Worm (Caenorhabditis elegans) whole organism, midembryonic: ENCODE measurements around the gene Y57G11B.2.

Experiments used
- T22C8.4 ChIP-seq: fragments of 200-800 bp; sonication (Bioruptor generic); IDR thresholded peaks from 2 replicates; pipeline ENCODE4 v1.3.6; 2022; ENCODE audit warnings: missing genetic modification characterization, missing compliant biosample characterization
- flt-1 ChIP-seq: fragments of 200-800 bp; sonication (Bioruptor generic); IDR thresholded peaks from 2 replicates; pipeline ENCODE4 v1.3.6; 2022; ENCODE audit warnings: missing genetic modification characterization, missing compliant biosample characterization
- klf-2 ChIP-seq: fragments of 200-800 bp; sonication (Bioruptor generic); conservative IDR thresholded peaks from 2 replicates; pipeline ENCODE4 v1.3.6; 2022; ENCODE audit warnings: missing genetic modification reagents, missing genetic modification characterization, missing compliant biosample characterization
- med-1 ChIP-seq: sonication (generic microtip); optimal IDR thresholded peaks from 2 replicates; lab custom pipeline; 2017; ENCODE audit warnings: missing genetic modification characterization, mild to moderate bottlenecking, missing compliant biosample characterization, antibody characterized with exemption, missing genetic modification reagents; ENCODE audit not compliant: insufficient read depth
- ref-1 ChIP-seq: fragments of 200-800 bp; sonication (Bioruptor generic); conservative IDR thresholded peaks from 2 replicates; pipeline ENCODE4 v1.3.6; 2022; ENCODE audit warnings: missing genetic modification reagents, missing genetic modification characterization, missing compliant biosample characterization
- tab-1 ChIP-seq: fragments of 200-800 bp; sonication (Bioruptor generic); IDR thresholded peaks from 2 replicates; pipeline ENCODE4 v1.3.6; 2022; ENCODE audit warnings: missing genetic modification characterization, missing compliant biosample characterization
- ztf-29 ChIP-seq: fragments of 200-800 bp; sonication (Bioruptor generic); IDR thresholded peaks from 2 replicates; pipeline ENCODE4 v1.3.6; 2022; ENCODE audit warnings: missing genetic modification reagents, missing genetic modification characterization, missing compliant biosample characterization

DNA sequence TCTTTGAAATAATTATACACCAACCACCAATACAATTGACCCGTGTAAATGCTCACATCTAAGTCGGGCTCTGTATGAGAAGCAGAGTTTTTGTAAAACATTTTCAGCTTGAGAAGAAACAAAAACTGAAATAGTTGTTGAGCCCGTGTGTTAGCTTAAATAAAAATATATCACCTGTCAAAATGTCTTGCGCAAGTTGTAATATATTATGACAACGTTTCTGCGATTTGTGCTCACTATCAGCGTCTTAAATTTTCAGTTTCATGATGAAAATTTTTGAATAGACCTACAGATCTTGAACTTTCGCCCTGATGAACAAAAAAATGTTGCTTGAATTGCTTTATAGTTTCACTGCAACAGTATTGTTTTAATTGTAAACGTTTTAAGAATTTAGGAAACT, 30.2 kb upstream of the Y57G11B.2 start, which contains the start of gene T27E7.4:
- TF ChIP-seq med-1 (GFP tag; lab: Kevin White, UChicago) (no peak), T22C8.4 (GFP tag; lab: Robert Waterston, UW) (no peak), ztf-29 (GFP tag; lab: Robert Waterston, UW) (no peak), ref-1 (no peak), klf-2 (GFP tag; lab: Robert Waterston, UW) (no peak), flt-1 (GFP tag; lab: Robert Waterston, UW) (no peak), tab-1 (no peak)
